Fruit fly (Drosophila melanogaster) whole organism, embryonic: Measurements from ENCODE around the gene CG10383.

Experiments
- CG10209 ChIP-seq: fragments of 200-800 bp; sonication (Bioruptor generic); optimal IDR thresholded peaks from 3 replicates; lab custom pipeline; 2017; ENCODE audit warnings: missing biosample characterization, mild to moderate bottlenecking, missing genetic modification characterization, missing genetic modification reagents
- CG1024 ChIP-seq: fragments of 200-800 bp; sonication (Bioruptor generic); IDR thresholded peaks from 2 replicates; pipeline ENCODE4 v1.3.6; 2022; ENCODE audit warnings: missing biosample characterization, missing genetic modification characterization
- CG11504 ChIP-seq: fragments of 200-800 bp; sonication (Bioruptor generic); optimal IDR thresholded peaks from 3 replicates; lab custom pipeline; 2019; ENCODE audit warnings: missing biosample characterization, mild to moderate bottlenecking, missing genetic modification characterization, moderate library complexity
- CG11696 ChIP-seq: fragments of 200-800 bp; sonication (Bioruptor generic); IDR thresholded peaks from 2 replicates; pipeline ENCODE4 v1.3.6; 2022; ENCODE audit warnings: missing biosample characterization, missing genetic modification characterization
- CG12391 ChIP-seq: fragments of 200-800 bp; sonication (Bioruptor generic); optimal IDR thresholded peaks from 3 replicates; lab custom pipeline; 2018; ENCODE audit warnings: missing biosample characterization, mild to moderate bottlenecking, missing genetic modification characterization, moderate library complexity
- CG1647 ChIP-seq: fragments of 200-800 bp; sonication (Bioruptor generic); optimal IDR thresholded peaks from 3 replicates; lab custom pipeline; 2016; ENCODE audit warnings: missing biosample characterization, missing genetic modification characterization
- CG16815 ChIP-seq: fragments of 200-800 bp; sonication (Bioruptor generic); optimal IDR thresholded peaks from 3 replicates; lab custom pipeline; 2017; ENCODE audit warnings: missing biosample characterization, mild to moderate bottlenecking, missing genetic modification characterization
- CG17361 ChIP-seq: fragments of 200-800 bp; sonication (Bioruptor generic); IDR thresholded peaks from 3 replicates; pipeline ENCODE4 v1.3.6; 2022; ENCODE audit warnings: missing biosample characterization, missing genetic modification characterization
- CG17568 ChIP-seq: fragments of 200-800 bp; sonication (Bioruptor generic); optimal IDR thresholded peaks from 2 replicates; lab custom pipeline; 2018; ENCODE audit warnings: missing biosample characterization, mild to moderate bottlenecking, missing genetic modification characterization, moderate library complexity
- CG17802 ChIP-seq: fragments of 200-800 bp; sonication (Bioruptor generic); optimal IDR thresholded peaks from 2 replicates; lab custom pipeline; 2018; ENCODE audit warnings: missing biosample characterization, mild to moderate bottlenecking, missing genetic modification characterization, moderate library complexity
- CG1792 ChIP-seq: fragments of 200-800 bp; sonication (Bioruptor generic); optimal IDR thresholded peaks from 2 replicates; lab custom pipeline; 2016; ENCODE audit warnings: missing biosample characterization, missing genetic modification characterization
- CG34422 ChIP-seq: fragments of 200-800 bp; sonication (Bioruptor generic); IDR thresholded peaks from 3 replicates; pipeline ENCODE4 v1.3.6; 2022; ENCODE audit warnings: missing biosample characterization, missing genetic modification characterization
- CG3847 ChIP-seq: fragments of 200-800 bp; sonication (Bioruptor generic); IDR thresholded peaks from 2 replicates; pipeline ENCODE4 v1.3.6; 2022; ENCODE audit warnings: missing biosample characterization, missing genetic modification characterization
- CG4282 ChIP-seq: fragments of 200-800 bp; sonication (Bioruptor generic); optimal IDR thresholded peaks from 2 replicates; lab custom pipeline; 2016; ENCODE audit warnings: missing biosample characterization, missing genetic modification characterization
- CG4617 ChIP-seq: fragments of 200-800 bp; sonication (Bioruptor generic); optimal IDR thresholded peaks from 3 replicates; lab custom pipeline; 2016; ENCODE audit warnings: missing biosample characterization, missing genetic modification characterization, borderline replicate concordance
- CG4820 ChIP-seq: fragments of 200-800 bp; sonication (Bioruptor generic); optimal IDR thresholded peaks from 3 replicates; lab custom pipeline; 2016; ENCODE audit warnings: missing biosample characterization, missing genetic modification characterization
- CG6813 ChIP-seq: fragments of 200-800 bp; sonication (Bioruptor generic); optimal IDR thresholded peaks from 2 replicates; lab custom pipeline; 2017; ENCODE audit warnings: missing biosample characterization, missing genetic modification characterization, mild to moderate bottlenecking, moderate library complexity, missing genetic modification reagents
- CG7556 ChIP-seq: fragments of 200-800 bp; sonication (Bioruptor generic); optimal IDR thresholded peaks from 2 replicates; lab custom pipeline; 2017; ENCODE audit warnings: missing biosample characterization, mild to moderate bottlenecking, missing genetic modification characterization
- CG8924 ChIP-seq: fragments of 200-800 bp; optimal IDR thresholded peaks from 3 replicates; lab custom pipeline; 2019; ENCODE audit warnings: missing biosample characterization, mild to moderate bottlenecking, missing genetic modification characterization, moderate library complexity
- CG9797 ChIP-seq: fragments of 200-800 bp; sonication (Bioruptor generic); optimal IDR thresholded peaks from 3 replicates; lab custom pipeline; 2018; ENCODE audit warnings: missing biosample characterization, mild to moderate bottlenecking, missing genetic modification characterization
- D ChIP-seq, 2 experiments: fragments of 200-800 bp in 1 of 2; fragments of >200 bp in 1 of 2; sonication (Bioruptor generic) in 1 of 2; optimal IDR thresholded peaks; 2 replicates in 1 of 2; 3 replicates in 1 of 2; lab custom pipeline; 2017; ENCODE audit warnings: mild to moderate bottlenecking in 1 of 2, missing biosample characterization in 1 of 2, missing genetic modification characterization in 1 of 2, missing genetic modification reagents in 1 of 2
- Dbx ChIP-seq: fragments of 200-800 bp; sonication (Bioruptor generic); IDR thresholded peaks from 3 replicates; pipeline ENCODE4 v1.3.6; 2022; ENCODE audit warnings: missing biosample characterization, missing genetic modification characterization
- Drgx ChIP-seq: fragments of 200-800 bp; sonication (Bioruptor generic); IDR thresholded peaks from 2 replicates; pipeline ENCODE4 v1.3.6; 2022; ENCODE audit warnings: missing biosample characterization, missing genetic modification characterization
- E2f2 ChIP-seq: fragments of 200-800 bp; sonication (Bioruptor generic); IDR thresholded peaks from 2 replicates; pipeline ENCODE4 v1.3.6; 2022; ENCODE audit warnings: missing biosample characterization, missing genetic modification characterization
- Ets65A ChIP-seq: fragments of 200-800 bp; sonication (Bioruptor generic); peaks from one replicate; lab custom pipeline; 2016; ENCODE audit warnings: missing biosample characterization, missing genetic modification characterization
- Gug ChIP-seq: fragments of 200-800 bp; sonication (Bioruptor generic); IDR thresholded peaks from 4 replicates; pipeline ENCODE4 v1.3.6; 2022; ENCODE audit warnings: missing biosample characterization, missing genetic modification characterization
- NC2β ChIP-seq: fragments of 200-800 bp; sonication (Bioruptor generic); optimal IDR thresholded peaks from 2 replicates; lab custom pipeline; 2016; ENCODE audit warnings: missing biosample characterization, missing genetic modification characterization
- NK7.1 ChIP-seq: fragments of 200-800 bp; sonication (Bioruptor generic); optimal IDR thresholded peaks from 3 replicates; lab custom pipeline; 2016; ENCODE audit warnings: missing biosample characterization, missing genetic modification characterization
- Nf-YC ChIP-seq: fragments of 200-800 bp; optimal IDR thresholded peaks from 3 replicates; lab custom pipeline; 2019; ENCODE audit warnings: missing biosample characterization, mild to moderate bottlenecking, missing genetic modification characterization, moderate library complexity
- NfI ChIP-seq: fragments of 200-800 bp; sonication (Bioruptor generic); optimal IDR thresholded peaks from 3 replicates; lab custom pipeline; 2018; ENCODE audit warnings: missing biosample characterization, mild to moderate bottlenecking, missing genetic modification characterization, moderate library complexity
- Side ChIP-seq: fragments of 200-800 bp; sonication (Bioruptor generic); optimal IDR thresholded peaks from 2 replicates; lab custom pipeline; 2016; ENCODE audit warnings: missing biosample characterization, missing genetic modification characterization
- Six4 ChIP-seq: fragments of 200-800 bp; sonication (Bioruptor generic); optimal IDR thresholded peaks from 2 replicates; lab custom pipeline; 2016; ENCODE audit warnings: missing biosample characterization, missing genetic modification characterization
- Sox100B ChIP-seq: fragments of 200-800 bp; sonication (Bioruptor generic); optimal IDR thresholded peaks from 3 replicates; lab custom pipeline; 2018; ENCODE audit warnings: missing biosample characterization, mild to moderate bottlenecking, missing genetic modification characterization
- ap ChIP-seq: fragments of 200-800 bp; sonication (Bioruptor generic); IDR thresholded peaks from 2 replicates; pipeline ENCODE4 v1.3.6; 2022; ENCODE audit warnings: missing biosample characterization, missing genetic modification characterization
- bbx ChIP-seq: fragments of 200-800 bp; sonication (Bioruptor generic); IDR thresholded peaks from 2 replicates; pipeline ENCODE4 v1.3.6; 2022; ENCODE audit warnings: missing biosample characterization, missing genetic modification characterization; ENCODE audit not compliant: partially characterized antibody
- cad ChIP-seq: fragments of >200 bp; optimal IDR thresholded peaks from 2 replicates; lab custom pipeline; 2017; ENCODE audit warnings: missing biosample characterization, missing genetic modification characterization
- dm ChIP-seq: fragments of 200-800 bp; sonication (Bioruptor generic); optimal IDR thresholded peaks from 3 replicates; lab custom pipeline; 2016; ENCODE audit warnings: missing biosample characterization, missing genetic modification characterization
- fd64A ChIP-seq: fragments of 200-800 bp; sonication (Bioruptor generic); optimal IDR thresholded peaks from 3 replicates; lab custom pipeline; 2018; ENCODE audit warnings: missing biosample characterization, mild to moderate bottlenecking, missing genetic modification characterization
- gcm ChIP-seq: fragments of 200-800 bp; sonication (Bioruptor generic); optimal IDR thresholded peaks from 2 replicates; lab custom pipeline; 2019; ENCODE audit warnings: missing biosample characterization, mild to moderate bottlenecking, missing genetic modification characterization, moderate library complexity
- grau ChIP-seq: fragments of 200-800 bp; optimal IDR thresholded peaks from 3 replicates; lab custom pipeline; 2019; ENCODE audit warnings: missing biosample characterization, mild to moderate bottlenecking, missing genetic modification characterization, moderate library complexity
- her ChIP-seq: fragments of 200-800 bp; sonication (Bioruptor generic); optimal IDR thresholded peaks from 2 replicates; lab custom pipeline; 2016; ENCODE audit warnings: missing biosample characterization, missing genetic modification characterization
- odd ChIP-seq: fragments of 200-800 bp; sonication (Bioruptor generic); optimal IDR thresholded peaks from 2 replicates; lab custom pipeline; 2017; ENCODE audit warnings: missing biosample characterization, mild to moderate bottlenecking, missing genetic modification characterization
- psq ChIP-seq: fragments of 200-800 bp; sonication (Bioruptor generic); optimal IDR thresholded peaks from 2 replicates; lab custom pipeline; 2017; ENCODE audit warnings: missing biosample characterization, missing genetic modification characterization
- row ChIP-seq: fragments of 200-800 bp; sonication (Bioruptor generic); IDR thresholded peaks from 3 replicates; pipeline ENCODE4 v1.3.6; 2022; ENCODE audit warnings: missing biosample characterization, missing genetic modification characterization
- sima ChIP-seq: fragments of 200-800 bp; sonication (Bioruptor generic); optimal IDR thresholded peaks from 2 replicates; lab custom pipeline; 2016; ENCODE audit warnings: missing biosample characterization, missing genetic modification characterization
- slbo ChIP-seq: fragments of 200-800 bp; sonication (Bioruptor generic); IDR thresholded peaks from 2 replicates; pipeline ENCODE4 v1.3.6; 2022; ENCODE audit warnings: missing biosample characterization, missing genetic modification characterization
- stc ChIP-seq: fragments of 200-800 bp; sonication (Bioruptor generic); IDR thresholded peaks from 2 replicates; pipeline ENCODE4 v1.3.6; 2022; ENCODE audit warnings: missing biosample characterization, missing genetic modification characterization
- ttk ChIP-seq: fragments of 200-800 bp; sonication (Bioruptor generic); IDR thresholded peaks from 2 replicates; pipeline ENCODE4 v2.1.2; 2022; ENCODE audit warnings: missing biosample characterization, missing genetic modification characterization
- unpg ChIP-seq: fragments of 200-800 bp; sonication (Bioruptor generic); optimal IDR thresholded peaks from 3 replicates; lab custom pipeline; 2018; ENCODE audit warnings: missing biosample characterization, mild to moderate bottlenecking, missing genetic modification characterization, moderate library complexity
- zfh1 ChIP-seq: fragments of 200-800 bp; sonication (Bioruptor generic); IDR thresholded peaks from 3 replicates; pipeline ENCODE4 v1.3.6; 2022; ENCODE audit warnings: missing biosample characterization, missing genetic modification characterization

The CG10383 gene

DNA sequence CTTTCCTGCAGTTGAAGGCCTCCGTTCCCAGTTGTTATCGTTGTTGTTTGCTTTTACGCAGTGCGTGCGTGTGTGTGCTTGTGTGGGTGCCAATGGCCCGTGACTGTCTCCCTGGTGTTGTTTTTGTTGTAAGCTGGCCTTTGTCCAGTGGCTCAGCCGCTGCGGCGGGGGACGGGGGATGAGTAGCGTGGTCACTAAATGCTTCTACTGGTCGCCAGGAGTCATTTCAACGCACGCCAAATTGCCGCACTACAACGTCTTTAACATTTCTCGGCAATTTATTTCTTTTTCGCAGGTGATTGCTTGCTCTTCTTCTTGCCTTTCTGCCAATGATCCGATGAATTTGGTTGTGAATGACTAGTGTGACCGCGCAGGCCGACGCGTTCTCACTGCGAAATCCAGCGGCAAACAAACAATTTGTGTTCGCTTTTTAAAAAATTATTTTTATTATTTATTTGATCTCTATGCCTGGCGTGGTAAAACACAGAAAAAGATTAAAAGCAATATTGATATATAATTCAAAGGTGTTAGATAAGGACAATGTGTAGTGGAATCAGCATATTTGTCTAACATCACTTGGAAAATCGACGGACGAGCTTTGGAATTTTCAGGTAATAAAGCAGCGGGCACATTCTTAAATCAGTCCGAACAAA is 13.0 kb upstream of the CG10383 start, which contains the start of the genes Faf2 and Grip71 (continued):
- TF ChIP-seq bbx (GFP tag; lab: Robert Waterston, UW) (peak; percentile 17; the same call in 1 of the 2 replicates), grau (tag; lab: Kevin White, UChicago) (peak; percentile 89), Side (GFP tag; lab: Kevin White, UChicago) (peak; percentile 65), row (peak; percentile 97), sima (GFP tag; lab: Kevin White, UChicago) (no peak), CG3847 (GFP tag; lab: Robert Waterston, UW) (peak; percentile 95), Nf-YC (tag; lab: Kevin White, UChicago) (peak; percentile 81), CG11504 (peak; percentile 90), gcm (GFP tag; lab: Kevin White, UChicago) (peak; percentile 59), CG4820 (peak; percentile 88), CG1024 (GFP tag; lab: Robert Waterston, UW) (peak; percentile 89), CG16815 (GFP tag; lab: Kevin White, UChicago) (peak; percentile 95), Ets65A (GFP tag; lab: Kevin White, UChicago) (peak; percentile 99), Gug (GFP tag; lab: Robert Waterston, UW) (peak; percentile 97), NK7.1 (GFP tag; lab: Kevin White, UChicago) (peak; percentile 36), stc (GFP tag; lab: Robert Waterston, UW) (peak; percentile 91), CG1792 (GFP tag; lab: Kevin White, UChicago) (peak; percentile 70), dm (GFP tag; lab: Kevin White, UChicago) (peak; percentile 53), CG4282 (GFP tag; lab: Kevin White, UChicago) (peak; percentile 14), zfh1 (GFP tag; lab: Robert Waterston, UW) (peak; percentile 96), CG1647 (peak; percentile 86), CG10209 (GFP tag; lab: Kevin White, UChicago) (peak; percentile 90), CG17802 (peak; percentile 94), CG17361 (GFP tag; lab: Robert Waterston, UW) (peak; percentile 95), unpg (peak; percentile 93), E2f2 (GFP tag; lab: Robert Waterston, UW) (peak; percentile 86), CG34422 (peak; percentile 97), CG6813 (GFP tag; lab: Kevin White, UChicago) (no peak), CG9797 (GFP tag; lab: Kevin White, UChicago) (peak; percentile 98), slbo (GFP tag; lab: Robert Waterston, UW) (peak; percentile 98), NfI (GFP tag; lab: Kevin White, UChicago) (peak; percentile 92), CG4617 (GFP tag; lab: Kevin White, UChicago) (peak; percentile 82), psq (peak; percentile 77), her (GFP tag; lab: Kevin White, UChicago) (no peak), ttk (GFP tag; lab: Robert Waterston, UW) (peak; percentile 96), CG11696 (peak; percentile 76), Sox100B (GFP tag; lab: Kevin White, UChicago) (no peak), D (optimal IDR thresholded peaks at IDR 0.05; lab: Kevin White, UChicago) (no peak), D (GFP tag; optimal IDR thresholded peaks at IDR 0.05; lab: Kevin White, UChicago) (peak; percentile 80), cad (GFP tag; lab: Kevin White, UChicago) (no peak), Six4 (GFP tag; lab: Kevin White, UChicago) (peak; percentile 71), odd (peak; percentile 1), Drgx (GFP tag; lab: Robert Waterston, UW) (peak; percentile 85), CG12391 (peak; percentile 94), CG7556 (GFP tag; lab: Kevin White, UChicago) (peak; percentile 78), NC2β (GFP tag; lab: Kevin White, UChicago) (peak; percentile 84), fd64A (GFP tag; lab: Kevin White, UChicago) (no peak), CG17568 (GFP tag; lab: Kevin White, UChicago) (no peak), CG8924 (tag; lab: Kevin White, UChicago) (peak; percentile 86), Dbx (GFP tag; lab: Robert Waterston, UW) (peak; percentile 95), ap (GFP tag; lab: Robert Waterston, UW) (peak; percentile 93)
